Worm (Caenorhabditis elegans) whole organism, L4/young adult: ENCODE measurements around the gene T04C12.11.

Source experiments
- W03F9.2 ChIP-seq: fragments of 150-350 bp; optimal IDR thresholded peaks from 2 replicates; lab custom pipeline; 2014; ENCODE audit warnings: missing biosample characterization, missing genetic modification characterization
- dao-5 ChIP-seq: sonication (generic microtip); optimal IDR thresholded peaks from 2 replicates; lab custom pipeline; 2016; ENCODE audit warnings: missing genotype, missing genetic modification characterization, moderate library complexity, missing compliant biosample characterization
- him-1 ChIP-seq: sonication (generic microtip); optimal IDR thresholded peaks from 2 replicates; lab custom pipeline; 2016; ENCODE audit warnings: missing genotype, missing genetic modification reagents, missing genetic modification characterization, missing compliant biosample characterization

ce11 chrV:11080345-11081102 is 20.4 kb upstream of the T04C12.11 start, which contains the start of gene act-1:
- TF ChIP-seq dao-5 (tag; lab: Kevin White, UChicago) (no peak), him-1 (tag; lab: Kevin White, UChicago) (no peak), W03F9.2 (no peak)
